Worm (Caenorhabditis elegans) whole organism, mixed stage, embryonic: Measurements from ENCODE around the gene srx-10.

Experiments
- M03D4.4 ChIP-seq: sonication (generic microtip); optimal IDR thresholded peaks from 2 replicates; lab custom pipeline; 2017; ENCODE audit warnings: mild to moderate bottlenecking, missing genetic modification characterization, missing compliant biosample characterization
- bed-3 ChIP-seq: fragments of 200-800 bp; sonication (Bioruptor generic); optimal IDR thresholded peaks from 3 replicates; lab custom pipeline; 2018; ENCODE audit warnings: mild to moderate bottlenecking, missing genetic modification characterization, moderate library complexity, missing compliant biosample characterization
- ceh-39 ChIP-seq: fragments of 150-350 bp; optimal IDR thresholded peaks from 2 replicates; lab custom pipeline; 2014; ENCODE audit warnings: missing biosample characterization, missing genetic modification characterization
- ceh-43 ChIP-seq: fragments of 200-800 bp; sonication (Bioruptor generic); optimal IDR thresholded peaks from 2 replicates; lab custom pipeline; 2018; ENCODE audit warnings: mild to moderate bottlenecking, missing genetic modification characterization, moderate library complexity, missing compliant biosample characterization
- ceh-83 ChIP-seq: fragments of 200-800 bp; sonication (Bioruptor generic); optimal IDR thresholded peaks from 2 replicates; lab custom pipeline; 2018; ENCODE audit warnings: mild to moderate bottlenecking, missing genetic modification characterization, missing compliant biosample characterization
- ces-1 ChIP-seq: fragments of 150-350 bp; optimal IDR thresholded peaks from 2 replicates; lab custom pipeline; 2014; ENCODE audit warnings: missing biosample characterization, missing genetic modification reagents, missing genetic modification characterization
- cnd-1 ChIP-seq: fragments of 200-800 bp; sonication (Bioruptor generic); optimal IDR thresholded peaks from 2 replicates; lab custom pipeline; 2018; ENCODE audit warnings: mild to moderate bottlenecking, missing genetic modification characterization, missing compliant biosample characterization
- drap-1 ChIP-seq: fragments of 200-800 bp; sonication (Bioruptor generic); optimal IDR thresholded peaks from 3 replicates; lab custom pipeline; 2018; ENCODE audit warnings: mild to moderate bottlenecking, missing genetic modification characterization, missing compliant biosample characterization
- elt-1 ChIP-seq: sonication (generic microtip); optimal IDR thresholded peaks from 2 replicates; lab custom pipeline; 2017; ENCODE audit warnings: missing genetic modification characterization, mild to moderate bottlenecking, missing compliant biosample characterization, antibody characterized with exemption, moderate library complexity, borderline replicate concordance; ENCODE audit not compliant: insufficient read depth
- elt-3 ChIP-seq: fragments of 150-350 bp; optimal IDR thresholded peaks from 2 replicates; lab custom pipeline; 2014; ENCODE audit warnings: missing biosample characterization, missing genetic modification characterization
- flh-1 ChIP-seq: fragments of 200-800 bp; sonication (Bioruptor generic); optimal IDR thresholded peaks from 2 replicates; lab custom pipeline; 2018; ENCODE audit warnings: mild to moderate bottlenecking, missing genetic modification characterization, moderate library complexity, missing compliant biosample characterization
- ham-2 ChIP-seq: fragments of 200-800 bp; sonication (Bioruptor generic); optimal IDR thresholded peaks from 2 replicates; lab custom pipeline; 2018; ENCODE audit warnings: mild to moderate bottlenecking, missing genetic modification characterization, missing compliant biosample characterization
- hlh-1 ChIP-seq: fragments of 150-350 bp; optimal IDR thresholded peaks from 2 replicates; lab custom pipeline; 2014; ENCODE audit warnings: missing biosample characterization, missing genetic modification reagents, missing genetic modification characterization
- lin-13 ChIP-seq: fragments of 150-350 bp; optimal IDR thresholded peaks from 2 replicates; lab custom pipeline; 2014; ENCODE audit warnings: missing biosample characterization, missing genetic modification characterization
- lin-32 ChIP-seq: fragments of 200-800 bp; sonication (Bioruptor generic); optimal IDR thresholded peaks from 2 replicates; lab custom pipeline; 2018; ENCODE audit warnings: mild to moderate bottlenecking, missing genetic modification characterization, missing compliant biosample characterization
- lsy-2 ChIP-seq: fragments of 150-350 bp; optimal IDR thresholded peaks from 2 replicates; lab custom pipeline; 2014; ENCODE audit warnings: missing biosample characterization, missing genetic modification characterization
- mep-1 ChIP-seq: fragments of 150-350 bp; optimal IDR thresholded peaks from 2 replicates; lab custom pipeline; 2017; ENCODE audit warnings: missing biosample characterization, missing genetic modification reagents, missing genetic modification characterization, inconsistent platforms
- mls-2 ChIP-seq: sonication (generic microtip); optimal IDR thresholded peaks from 2 replicates; lab custom pipeline; 2016; ENCODE audit warnings: mild to moderate bottlenecking, missing genetic modification characterization, moderate library complexity, missing compliant biosample characterization
- nhr-12 ChIP-seq: fragments of 150-350 bp; optimal IDR thresholded peaks from 2 replicates; lab custom pipeline; 2014; ENCODE audit warnings: missing biosample characterization, missing genetic modification characterization
- nhr-2 ChIP-seq: fragments of 150-350 bp; optimal IDR thresholded peaks from 2 replicates; lab custom pipeline; 2014; ENCODE audit warnings: missing biosample characterization, missing genetic modification characterization
- nhr-237 ChIP-seq: fragments of 150-350 bp; optimal IDR thresholded peaks from 2 replicates; lab custom pipeline; 2014; ENCODE audit warnings: missing biosample characterization, missing genetic modification characterization
- nhr-28 ChIP-seq: fragments of 150-350 bp; optimal IDR thresholded peaks from 2 replicates; lab custom pipeline; 2014; ENCODE audit warnings: missing biosample characterization, missing genetic modification characterization
- nhr-76 ChIP-seq: sonication (generic microtip); optimal IDR thresholded peaks from 2 replicates; lab custom pipeline; 2017; ENCODE audit warnings: missing biosample characterization, missing genetic modification characterization
- sem-2 ChIP-seq: fragments of 200-800 bp; sonication (Bioruptor generic); optimal IDR thresholded peaks from 2 replicates; lab custom pipeline; 2018; ENCODE audit warnings: mild to moderate bottlenecking, missing genetic modification characterization, missing compliant biosample characterization
- sptf-1 ChIP-seq: sonication (generic microtip); optimal IDR thresholded peaks from 2 replicates; lab custom pipeline; 2017; ENCODE audit warnings: mild to moderate bottlenecking, missing genetic modification characterization, moderate library complexity, missing compliant biosample characterization
- tbx-8 ChIP-seq: fragments of 200-800 bp; sonication (Bioruptor generic); optimal IDR thresholded peaks from 2 replicates; lab custom pipeline; 2018; ENCODE audit warnings: mild to moderate bottlenecking, missing genetic modification characterization, moderate library complexity, missing compliant biosample characterization
- unc-120 ChIP-seq: sonication (generic microtip); optimal IDR thresholded peaks from 2 replicates; lab custom pipeline; 2017; ENCODE audit warnings: missing genetic modification characterization, missing compliant biosample characterization; ENCODE audit not compliant: poor library complexity, severe bottlenecking
- unc-39 ChIP-seq: fragments of 150-350 bp; optimal IDR thresholded peaks from 2 replicates; lab custom pipeline; 2014; ENCODE audit warnings: missing biosample characterization, missing genetic modification characterization
- ztf-11 ChIP-seq: fragments of 150-350 bp; optimal IDR thresholded peaks from 2 replicates; lab custom pipeline; 2014; ENCODE audit warnings: missing biosample characterization, missing genetic modification characterization

The srx-10 gene

DNA sequence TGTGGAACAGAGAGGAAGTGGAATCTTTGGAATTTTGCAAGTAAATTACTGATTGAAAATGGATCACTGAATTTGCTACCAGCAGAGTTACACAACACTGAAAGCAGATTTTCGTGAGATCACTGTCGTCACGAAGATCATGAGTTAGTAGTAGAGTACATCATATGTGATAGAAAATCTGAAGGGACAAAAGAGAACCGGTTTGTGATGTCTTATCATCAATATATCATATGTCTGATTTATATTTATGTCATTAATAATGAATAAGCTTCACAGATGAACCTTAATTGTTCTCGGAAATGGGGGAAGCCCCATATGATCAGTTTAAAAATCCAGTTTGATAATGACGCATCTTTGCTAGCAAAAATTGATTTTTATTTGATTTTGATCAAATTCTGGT lies 10.2 kb downstream of the srx-10 start:
- no peak for TF ChIP-seq elt-1 (tag; lab: Kevin White, UChicago)
- no peak for TF ChIP-seq tbx-8 (GFP tag; lab: Kevin White, UChicago)
- TF ChIP-seq flh-1 (GFP tag; lab: Kevin White, UChicago), result no peak
- TF ChIP-seq nhr-76 (tag; lab: Kevin White, UChicago), result no peak
- TF ChIP-seq mep-1 (tag; lab: Kevin White, UChicago), result no peak
- TF ChIP-seq nhr-2 (tag; lab: Kevin White, UChicago), result no peak
- TF ChIP-seq unc-39 (tag; lab: Kevin White, UChicago), result no peak
- no peak for TF ChIP-seq cnd-1 (tag; lab: Kevin White, UChicago)
- TF ChIP-seq lin-32 (GFP tag; lab: Kevin White, UChicago), result no peak
- TF ChIP-seq ceh-39 (tag; lab: Kevin White, UChicago), result no peak
- TF ChIP-seq sem-2 (GFP tag; lab: Kevin White, UChicago), result no peak
- TF ChIP-seq nhr-12 (tag; lab: Kevin White, UChicago), result no peak
- no peak for TF ChIP-seq drap-1 (GFP tag; lab: Kevin White, UChicago)
- no peak for TF ChIP-seq lsy-2
- no peak for TF ChIP-seq sptf-1
- TF ChIP-seq ceh-43 (GFP tag; lab: Kevin White, UChicago), result no peak
- no peak for TF ChIP-seq M03D4.4
- no peak for TF ChIP-seq nhr-237 (tag; lab: Kevin White, UChicago)
- TF ChIP-seq elt-3 (tag; lab: Kevin White, UChicago), result no peak
- TF ChIP-seq nhr-28, result no peak

DNA sequence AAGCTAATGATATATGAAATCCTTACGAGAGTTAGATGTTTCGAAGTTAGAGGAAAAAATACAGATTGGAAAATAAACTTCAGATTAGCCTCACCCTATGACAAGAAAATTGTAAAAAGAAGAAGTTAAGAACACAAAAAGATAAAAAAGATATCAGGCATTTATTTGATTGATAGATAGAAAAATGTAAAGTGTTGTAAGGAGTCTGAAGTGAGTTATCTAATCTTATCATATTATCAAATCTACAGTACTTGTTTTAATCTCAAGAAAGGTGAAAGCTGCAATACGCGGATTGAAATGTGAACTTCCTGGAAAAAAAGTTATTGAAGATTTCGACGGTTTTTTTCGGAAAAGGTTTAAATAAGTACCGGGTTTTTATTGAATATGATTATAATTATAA lies 10.9 kb downstream of the srx-10 start:
- TF ChIP-seq elt-3 (tag; lab: Kevin White, UChicago) (peak; percentile 31), nhr-76 (tag; lab: Kevin White, UChicago) (no peak)

DNA sequence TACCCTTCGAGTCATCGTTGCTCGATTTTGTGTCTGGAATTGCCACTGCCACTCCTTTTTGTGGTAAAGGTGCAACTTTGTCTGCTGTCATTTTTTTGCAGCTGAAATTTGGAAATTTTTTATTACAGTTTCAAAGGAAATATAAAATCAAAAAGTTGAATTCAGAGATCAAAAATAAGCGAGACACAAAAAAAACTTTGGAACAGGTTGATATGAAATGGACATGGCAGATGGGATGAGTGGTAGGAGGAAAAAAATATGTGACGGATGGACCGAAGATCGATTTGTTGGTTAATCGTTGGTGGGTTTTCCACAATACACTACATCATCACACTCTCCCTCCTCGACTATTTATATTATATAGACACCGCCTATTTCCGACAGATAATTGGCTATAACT lies 11.7 kb downstream of the srx-10 start, which contains the start of gene R10D12.1:
Gene R10D12.1, minus strand, starts transcription at position 101 of the 400 bp plus-strand sequence.
- no peak for TF ChIP-seq mls-2
- no peak for TF ChIP-seq elt-1 (tag; lab: Kevin White, UChicago)
- TF ChIP-seq lsy-2, result no peak
- no peak for TF ChIP-seq unc-120 (tag; lab: Kevin White, UChicago)
- TF ChIP-seq lin-13 (tag; lab: Kevin White, UChicago), result no peak
- no peak for TF ChIP-seq mep-1 (tag; lab: Kevin White, UChicago)
- no peak for TF ChIP-seq nhr-76 (tag; lab: Kevin White, UChicago)
- no peak for TF ChIP-seq sem-2 (GFP tag; lab: Kevin White, UChicago)
- TF ChIP-seq hlh-1 (tag; lab: Kevin White, UChicago), result no peak
- TF ChIP-seq nhr-237 (tag; lab: Kevin White, UChicago), result no peak
- TF ChIP-seq sptf-1, result no peak

DNA sequence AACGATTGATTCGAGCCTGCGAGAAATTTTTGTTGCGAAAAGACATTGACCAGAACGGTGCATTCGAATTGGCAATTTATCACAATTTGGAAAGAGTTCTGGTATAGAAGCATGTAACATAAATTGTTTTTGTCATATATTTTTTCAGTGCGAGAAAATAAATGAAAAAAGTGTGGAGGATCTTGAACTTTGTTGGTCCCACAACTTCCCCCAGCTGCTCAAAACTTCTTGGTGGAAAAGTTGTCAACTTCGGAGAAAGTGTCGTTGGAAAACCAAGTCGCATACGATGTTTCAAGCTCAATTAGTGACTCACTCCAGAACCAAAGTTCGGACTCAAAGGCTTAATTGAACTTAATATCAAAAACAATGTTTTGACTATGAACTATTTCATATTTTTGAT lies 14.3 kb downstream of the srx-10 start:
- TF ChIP-seq ham-2, result no peak
- TF ChIP-seq nhr-2 (tag; lab: Kevin White, UChicago), result no peak
- TF ChIP-seq sptf-1, result no peak
- TF ChIP-seq drap-1 (GFP tag; lab: Kevin White, UChicago), result no peak
- TF ChIP-seq ztf-11, result no peak

DNA sequence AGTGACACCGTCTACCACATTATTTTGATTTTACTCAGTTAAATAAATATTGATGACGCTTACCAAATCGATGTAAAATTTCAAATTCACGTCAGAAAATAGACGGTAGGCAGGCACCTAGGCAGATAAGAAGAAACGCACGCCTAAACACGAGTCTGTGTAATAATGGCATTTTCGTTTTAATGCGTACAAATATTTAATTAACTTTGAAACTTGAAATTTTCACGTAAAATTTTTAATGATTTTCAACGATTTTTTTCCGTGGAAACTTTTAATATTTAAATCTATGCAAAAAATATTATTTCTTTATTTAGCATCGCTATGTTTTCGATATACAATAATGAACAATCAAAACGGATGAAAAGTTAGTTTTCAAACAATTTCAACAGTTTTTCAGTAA lies 15.1 kb downstream of the srx-10 start, which contains the start of gene C06B3.16:
Gene C06B3.16, plus strand, starts transcription at position 301 of the 400 bp plus-strand sequence.
- TF ChIP-seq elt-1 (tag; lab: Kevin White, UChicago) (no peak), hlh-1 (tag; lab: Kevin White, UChicago) (no peak), flh-1 (GFP tag; lab: Kevin White, UChicago) (no peak)

DNA sequence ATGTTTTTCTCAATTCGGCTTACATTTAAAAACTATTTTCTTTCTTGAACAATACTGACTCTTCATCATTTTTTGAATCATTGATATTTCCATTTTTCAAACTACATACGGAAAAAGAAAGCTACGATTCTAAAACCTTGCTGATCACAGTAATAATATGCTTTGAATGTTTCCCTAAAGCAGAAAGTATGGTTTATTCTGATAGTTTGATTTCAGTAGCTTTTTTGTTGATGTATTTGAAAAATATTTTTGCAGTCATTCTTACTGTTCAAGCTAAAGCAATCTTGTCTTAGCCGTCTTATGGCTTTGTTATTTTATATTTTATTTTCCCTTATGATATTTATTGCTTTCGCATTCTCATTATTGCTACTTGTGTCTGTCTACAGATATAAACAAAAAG lies 16.8 kb downstream of the srx-10 start, which contains the start of gene srxa-13:
Gene srxa-13, plus strand, starts transcription at position 301 of the 400 bp plus-strand sequence.
- TF ChIP-seq hlh-1 (tag; lab: Kevin White, UChicago) (no peak), ham-2 (no peak), nhr-237 (tag; lab: Kevin White, UChicago) (no peak), cnd-1 (tag; lab: Kevin White, UChicago) (no peak), nhr-2 (tag; lab: Kevin White, UChicago) (no peak), mls-2 (no peak)

DNA sequence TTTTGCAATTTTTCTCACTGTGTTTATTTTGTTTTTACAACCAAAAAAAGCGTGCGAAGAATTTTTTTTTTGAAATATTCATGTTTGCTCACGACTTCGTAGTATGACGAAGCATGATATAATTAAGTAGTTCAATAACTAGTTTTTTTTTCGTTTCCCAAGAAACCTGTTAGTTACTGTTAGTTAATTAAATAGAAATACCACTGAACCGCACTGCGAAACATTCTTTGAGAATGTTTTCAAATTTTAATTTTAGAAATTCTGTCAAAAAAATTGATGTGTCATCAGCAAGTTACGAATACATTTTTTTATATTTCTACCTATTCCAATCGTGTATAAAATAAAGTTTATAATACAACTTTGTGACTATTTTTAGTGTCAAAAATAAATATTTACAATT lies 19.9 kb downstream of the srx-10 start, which contains the start of gene srxa-12:
Gene srxa-12, plus strand, starts transcription at position 301 of the 400 bp plus-strand sequence.
- TF ChIP-seq bed-3 (GFP tag; lab: Kevin White, UChicago), result no peak
- no peak for TF ChIP-seq ceh-83 (GFP tag; lab: Kevin White, UChicago)
- no peak for TF ChIP-seq nhr-2 (tag; lab: Kevin White, UChicago)
- TF ChIP-seq ceh-39 (tag; lab: Kevin White, UChicago), result no peak
- no peak for TF ChIP-seq ces-1 (GFP tag; lab: Kevin White, UChicago)
- no peak for TF ChIP-seq cnd-1 (tag; lab: Kevin White, UChicago)
